Worm (Caenorhabditis elegans) whole organism, early embryonic: Measurements from ENCODE around the gene dohh-1.

Source experiments
- B0310.2 ChIP-seq: sonication (generic microtip); optimal IDR thresholded peaks from 2 replicates; lab custom pipeline; 2016; ENCODE audit warnings: mild to moderate bottlenecking, missing genetic modification characterization, missing compliant biosample characterization
- F13C5.2 ChIP-seq: sonication (generic microtip); optimal IDR thresholded peaks from 2 replicates; lab custom pipeline; 2017; ENCODE audit warnings: mild to moderate bottlenecking, missing genetic modification characterization, inconsistent platforms, missing compliant biosample characterization
- aly-1 ChIP-seq: sonication (generic microtip); optimal IDR thresholded peaks from 2 replicates; lab custom pipeline; 2016; ENCODE audit warnings: missing genetic modification characterization, missing compliant biosample characterization
- ama-1 ChIP-seq: fragments of 150-350 bp; optimal IDR thresholded peaks from 2 replicates; lab custom pipeline; 2014
- ceh-13 ChIP-seq: fragments of 200-800 bp; sonication (Bioruptor generic); optimal IDR thresholded peaks from 2 replicates; lab custom pipeline; 2018; ENCODE audit warnings: mild to moderate bottlenecking, missing genetic modification characterization, missing compliant biosample characterization
- ceh-36 ChIP-seq: sonication (generic microtip); optimal IDR thresholded peaks from 2 replicates; lab custom pipeline; 2016; ENCODE audit warnings: missing genetic modification characterization, inconsistent platforms, missing compliant biosample characterization
- ets-7 ChIP-seq: sonication (generic microtip); optimal IDR thresholded peaks from 2 replicates; lab custom pipeline; 2016; ENCODE audit warnings: missing genotype, missing genetic modification characterization, missing compliant biosample characterization
- flt-1 ChIP-seq: fragments of 200-800 bp; sonication (Bioruptor generic); IDR thresholded peaks from 2 replicates; pipeline ENCODE4 v1.3.6; 2022; ENCODE audit warnings: missing genetic modification characterization, missing compliant biosample characterization
- hmbx-1 ChIP-seq: sonication (generic microtip); optimal IDR thresholded peaks from 2 replicates; lab custom pipeline; 2016; ENCODE audit warnings: mild to moderate bottlenecking, missing genetic modification characterization, missing compliant biosample characterization
- hmg-4 ChIP-seq: fragments of 200-800 bp; sonication (Bioruptor generic); optimal IDR thresholded peaks from 2 replicates; lab custom pipeline; 2018; ENCODE audit warnings: mild to moderate bottlenecking, missing genetic modification characterization, missing compliant biosample characterization
- hnd-1 ChIP-seq: sonication (generic microtip); optimal IDR thresholded peaks from 2 replicates; lab custom pipeline; 2016; ENCODE audit warnings: missing genetic modification characterization, missing compliant biosample characterization
- pes-1 ChIP-seq: fragments of 200-800 bp; sonication (Bioruptor generic); IDR thresholded peaks from 2 replicates; pipeline ENCODE4 v1.3.6; 2022; ENCODE audit warnings: missing genetic modification reagents, missing genetic modification characterization, missing compliant biosample characterization
- scrt-1 ChIP-seq: fragments of 200-800 bp; sonication (Bioruptor generic); IDR thresholded peaks from 2 replicates; pipeline ENCODE4 v1.3.6; 2022; ENCODE audit warnings: missing genetic modification characterization, missing compliant biosample characterization
- sea-1 ChIP-seq: fragments of 200-800 bp; sonication (Bioruptor generic); conservative IDR thresholded peaks from 2 replicates; pipeline ENCODE4 v1.3.6; 2022; ENCODE audit warnings: missing genetic modification characterization, missing compliant biosample characterization
- tbx-11 ChIP-seq: fragments of 200-800 bp; sonication (Bioruptor generic); IDR thresholded peaks from 2 replicates; pipeline ENCODE4 v1.3.6; 2022; ENCODE audit warnings: missing genetic modification characterization, missing compliant biosample characterization
- tbx-37 ChIP-seq: fragments of 200-800 bp; sonication (Bioruptor generic); conservative IDR thresholded peaks from 2 replicates; pipeline ENCODE4 v1.3.6; 2022; ENCODE audit warnings: missing genetic modification reagents, missing genetic modification characterization, missing compliant biosample characterization
- tra-4 ChIP-seq: sonication (generic microtip); optimal IDR thresholded peaks from 2 replicates; lab custom pipeline; 2017; ENCODE audit warnings: missing genetic modification characterization, missing compliant biosample characterization

The dohh-1 gene

ce11 chrII:10607238-10607961 is 27.6 kb downstream of the dohh-1 start, which contains the start of gene ccm-3:
Gene ccm-3, minus strand, starts transcription at chrII:10607275.
- TF ChIP-seq flt-1 = no peak
- no peak for TF ChIP-seq aly-1 (tag; lab: Kevin White, UChicago)
- TF ChIP-seq ceh-36 (tag; lab: Kevin White, UChicago) = no peak
- TF ChIP-seq hmbx-1 (tag; lab: Kevin White, UChicago) = no peak
- TF ChIP-seq ama-1 = no peak
- no peak for TF ChIP-seq tra-4 (tag; lab: Kevin White, UChicago)
- TF ChIP-seq ceh-13 (GFP tag; lab: Kevin White, UChicago) = no peak
- no peak for TF ChIP-seq B0310.2 (tag; lab: Kevin White, UChicago)
- TF ChIP-seq ets-7 (tag; lab: Kevin White, UChicago) = no peak

DNA sequence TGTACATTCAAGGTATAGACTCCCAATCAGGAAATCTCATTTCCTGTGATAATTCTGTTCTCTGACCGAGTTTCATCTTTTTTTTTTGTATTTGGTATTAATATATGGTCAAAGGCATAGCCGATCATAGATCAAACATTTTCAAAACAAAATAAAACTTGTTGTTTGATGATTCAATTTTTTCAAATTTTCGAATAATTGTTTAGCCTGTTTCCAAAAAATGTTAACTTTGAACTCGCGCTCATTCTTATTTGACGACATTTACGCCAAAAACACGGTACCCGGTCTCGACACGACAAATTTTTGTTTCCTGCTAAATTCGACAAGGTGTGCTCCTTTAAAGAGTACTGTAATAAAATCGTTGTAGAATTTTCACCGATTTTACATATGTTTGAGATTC is 29.1 kb downstream of the dohh-1 start:
- no peak for TF ChIP-seq ets-7 (tag; lab: Kevin White, UChicago)
- no peak for TF ChIP-seq ceh-13 (GFP tag; lab: Kevin White, UChicago)
- TF ChIP-seq sea-1 (GFP tag; lab: Robert Waterston, UW) = no peak
- no peak for TF ChIP-seq tra-4 (tag; lab: Kevin White, UChicago)
- TF ChIP-seq pes-1 (GFP tag; lab: Robert Waterston, UW) = no peak
- TF ChIP-seq tbx-37 (GFP tag; lab: Robert Waterston, UW) = no peak
- TF ChIP-seq F13C5.2 (tag; lab: Kevin White, UChicago) = no peak
- no peak for TF ChIP-seq hnd-1 (tag; lab: Kevin White, UChicago)
- no peak for TF ChIP-seq flt-1
- no peak for TF ChIP-seq aly-1 (tag; lab: Kevin White, UChicago)
- no peak for TF ChIP-seq B0310.2 (tag; lab: Kevin White, UChicago)
- TF ChIP-seq hmbx-1 (tag; lab: Kevin White, UChicago) = no peak
- TF ChIP-seq hmg-4 (GFP tag; lab: Kevin White, UChicago) = no peak
- TF ChIP-seq ama-1 = no peak
- no peak for TF ChIP-seq tbx-11 (GFP tag; lab: Robert Waterston, UW)
- TF ChIP-seq ceh-36 (tag; lab: Kevin White, UChicago) = no peak
- no peak for TF ChIP-seq scrt-1 (GFP tag; lab: Robert Waterston, UW)

DNA sequence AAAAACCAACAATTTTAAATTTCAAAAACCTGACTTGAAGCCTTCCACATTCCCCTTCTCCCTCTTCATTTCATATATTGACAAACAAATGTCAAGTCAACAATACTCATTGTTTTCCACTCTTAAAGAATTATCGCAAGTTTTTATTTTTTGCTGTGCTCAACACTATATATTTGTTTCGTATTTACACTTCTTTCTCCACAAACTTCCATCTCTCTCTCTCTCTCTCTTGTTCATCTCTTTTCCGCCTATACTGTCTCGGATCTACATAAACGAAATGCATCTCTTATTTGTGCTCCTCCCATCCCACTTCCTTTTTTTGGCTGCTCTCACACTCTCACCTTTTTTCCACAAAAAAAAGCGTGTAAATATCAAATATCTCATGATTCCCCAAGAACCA is 33.0 kb downstream of the dohh-1 start, which contains the start of gene C14A4.12:
C14A4.12 (plus strand) TSS at position 301 of the 400 bp plus-strand sequence.
- TF ChIP-seq hnd-1 (tag; lab: Kevin White, UChicago) (no peak), F13C5.2 (tag; lab: Kevin White, UChicago) (no peak), hmbx-1 (tag; lab: Kevin White, UChicago) (no peak), flt-1 (no peak), ama-1 (no peak), pes-1 (GFP tag; lab: Robert Waterston, UW) (no peak), tra-4 (tag; lab: Kevin White, UChicago) (no peak), ceh-36 (tag; lab: Kevin White, UChicago) (no peak), B0310.2 (tag; lab: Kevin White, UChicago) (no peak), sea-1 (GFP tag; lab: Robert Waterston, UW) (no peak), tbx-11 (GFP tag; lab: Robert Waterston, UW) (no peak), ets-7 (tag; lab: Kevin White, UChicago) (no peak), hmg-4 (GFP tag; lab: Kevin White, UChicago) (no peak), ceh-13 (GFP tag; lab: Kevin White, UChicago) (no peak), tbx-37 (GFP tag; lab: Robert Waterston, UW) (no peak), scrt-1 (GFP tag; lab: Robert Waterston, UW) (no peak)

DNA sequence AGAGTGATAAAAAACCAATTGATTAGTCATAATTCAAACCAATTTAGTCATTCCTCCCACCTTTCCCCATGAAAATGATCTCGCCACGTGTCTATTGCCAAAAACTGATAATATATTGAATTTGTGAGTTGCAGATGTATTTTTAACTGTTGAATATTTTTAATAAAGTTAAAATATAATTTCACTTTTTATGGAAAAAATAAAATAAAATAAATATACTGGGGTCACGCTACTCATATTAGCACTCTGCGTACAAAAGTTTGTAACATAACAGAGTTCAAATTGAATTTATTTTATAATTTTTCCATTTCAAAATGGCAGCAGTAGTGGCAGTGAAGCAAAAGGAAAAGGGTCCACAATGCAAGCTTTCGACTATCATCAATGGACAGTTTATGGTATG is 38.4 kb downstream of the dohh-1 start, which contains the start of gene C14A4.13:
C14A4.13 (plus strand) TSS at position 301 of the 400 bp plus-strand sequence.
- TF ChIP-seq ets-7 (tag; lab: Kevin White, UChicago) (no peak), tbx-37 (GFP tag; lab: Robert Waterston, UW) (no peak), hmg-4 (GFP tag; lab: Kevin White, UChicago) (no peak), ceh-36 (tag; lab: Kevin White, UChicago) (no peak), sea-1 (GFP tag; lab: Robert Waterston, UW) (no peak), tbx-11 (GFP tag; lab: Robert Waterston, UW) (no peak), B0310.2 (tag; lab: Kevin White, UChicago) (no peak), aly-1 (tag; lab: Kevin White, UChicago) (no peak), scrt-1 (GFP tag; lab: Robert Waterston, UW) (no peak), hmbx-1 (tag; lab: Kevin White, UChicago) (no peak), hnd-1 (tag; lab: Kevin White, UChicago) (no peak), flt-1 (no peak), F13C5.2 (tag; lab: Kevin White, UChicago) (no peak), tra-4 (tag; lab: Kevin White, UChicago) (no peak)

DNA sequence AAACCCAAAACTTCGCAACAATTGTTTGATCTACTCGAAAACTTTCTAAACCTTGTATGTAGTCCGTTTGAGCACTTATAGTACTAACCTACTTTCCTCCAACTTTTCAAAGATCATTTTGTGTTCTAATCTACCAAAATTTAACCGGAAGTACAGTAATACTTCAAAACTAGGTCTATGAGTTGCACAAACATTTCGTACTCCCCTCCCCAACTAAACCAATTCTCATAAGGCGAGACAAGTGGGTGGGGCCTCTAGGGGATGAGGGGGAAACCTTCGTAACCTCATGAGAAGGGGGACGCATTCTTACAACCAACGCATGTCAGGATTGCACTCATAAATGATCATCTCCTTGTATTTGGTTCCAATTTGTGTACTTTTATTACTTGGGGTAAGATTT is 42.2 kb downstream of the dohh-1 start, which contains the start of gene cutl-9:
cutl-9 (plus strand) TSS at position 301 of the 400 bp plus-strand sequence.
- TF ChIP-seq hmg-4 (GFP tag; lab: Kevin White, UChicago) (no peak), hmbx-1 (tag; lab: Kevin White, UChicago) (no peak)

- TF ChIP-seq hmbx-1 (tag; lab: Kevin White, UChicago) = no peak
- TF ChIP-seq tbx-11 (GFP tag; lab: Robert Waterston, UW) = no peak
- TF ChIP-seq scrt-1 (GFP tag; lab: Robert Waterston, UW) = no peak
- TF ChIP-seq flt-1 = no peak
- no peak for TF ChIP-seq tra-4 (tag; lab: Kevin White, UChicago)
- no peak for TF ChIP-seq ets-7 (tag; lab: Kevin White, UChicago)
- no peak for TF ChIP-seq ceh-36 (tag; lab: Kevin White, UChicago)
- TF ChIP-seq tbx-37 (GFP tag; lab: Robert Waterston, UW) = no peak
- no peak for TF ChIP-seq hmg-4 (GFP tag; lab: Kevin White, UChicago)
- no peak for TF ChIP-seq hnd-1 (tag; lab: Kevin White, UChicago)
- TF ChIP-seq aly-1 (tag; lab: Kevin White, UChicago) = no peak
- TF ChIP-seq ama-1 = no peak
- no peak for TF ChIP-seq F13C5.2 (tag; lab: Kevin White, UChicago)
- no peak for TF ChIP-seq pes-1 (GFP tag; lab: Robert Waterston, UW)
- no peak for TF ChIP-seq ceh-13 (GFP tag; lab: Kevin White, UChicago)
- no peak for TF ChIP-seq sea-1 (GFP tag; lab: Robert Waterston, UW)
- no peak for TF ChIP-seq B0310.2 (tag; lab: Kevin White, UChicago)
Observed at ce11 chrII:10627086-10627485, 47.3 kb downstream of the dohh-1 start.
